Fruit fly (Drosophila melanogaster): ENCODE data around the gene TwdlY.

Gene TwdlY

DNA sequence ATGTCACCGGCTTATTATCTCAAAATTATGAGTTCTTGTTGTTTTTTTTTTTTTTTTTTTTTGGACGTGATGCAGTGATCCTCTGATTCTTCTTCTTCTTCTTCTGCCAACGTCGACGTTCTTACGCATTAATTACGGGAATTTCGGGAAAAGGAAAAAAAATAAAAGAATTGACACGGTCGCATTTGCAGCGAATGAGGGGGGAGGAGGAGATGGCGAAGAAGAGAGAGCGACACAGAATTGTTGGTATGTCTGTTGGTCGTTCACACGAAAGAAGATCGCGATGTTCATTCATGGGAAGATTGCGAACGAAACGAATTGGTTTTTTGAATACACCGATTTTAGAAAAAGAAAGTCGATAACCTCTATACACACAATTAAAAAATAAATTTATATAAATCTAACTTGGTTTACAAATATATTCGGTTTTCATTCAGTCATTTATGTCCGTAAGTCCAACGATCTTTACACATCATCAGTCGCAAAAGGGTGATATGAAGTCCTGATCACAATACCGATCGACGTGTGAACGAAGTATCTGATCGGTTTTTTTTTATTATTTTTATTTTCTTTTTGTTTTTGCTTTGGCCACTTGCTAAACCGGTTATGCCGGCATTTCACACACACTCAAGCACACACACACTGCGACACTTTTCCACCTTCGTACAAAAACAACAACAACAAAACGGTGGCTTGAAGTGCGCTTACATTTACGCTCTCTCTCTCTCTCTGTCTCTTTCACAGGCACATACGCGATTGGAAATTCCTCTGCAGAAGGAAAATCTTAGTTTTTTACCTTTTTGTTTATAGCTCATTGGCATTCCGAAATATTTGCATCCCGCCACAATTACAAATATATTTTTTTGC lies 16.2 kb downstream of the TwdlY start (continued):
- TF ChIP-seq HLH54F (GFP tag; optimal IDR thresholded peaks at IDR 0.05) (peak; percentile 17), Bdp1 (GFP tag; optimal IDR thresholded peaks at IDR 0.05) (peak; percentile 30), nerfin-2 (GFP tag; IDR thresholded peaks at IDR 0.05; ENCODE audit: partially characterized antibody) (no peak), da (GFP tag; optimal IDR thresholded peaks at IDR 0.05) (no peak), btn (GFP tag; optimal IDR thresholded peaks at IDR 0.05) (no peak), CG1529 (GFP tag; optimal IDR thresholded peaks at IDR 0.05) (peak; percentile 50), amos (GFP tag; IDR thresholded peaks at IDR 0.05; ENCODE audit: partially characterized antibody) (no peak), YL-1 (GFP tag; optimal IDR thresholded peaks at IDR 0.05) (peak; percentile 4), Dbx (GFP tag; IDR thresholded peaks at IDR 0.05) (no peak), CG18262 (tag; optimal IDR thresholded peaks at IDR 0.05) (peak; percentile 87), eve (GFP tag; optimal IDR thresholded peaks at IDR 0.05) (peak in 1 of 2 experiments; percentile 89), CG13894 (tag; optimal IDR thresholded peaks at IDR 0.05) (peak; percentile 32), Ravus (GFP tag; IDR thresholded peaks at IDR 0.05) (no peak), crol (GFP tag; IDR thresholded peaks at IDR 0.05) (peak; percentile 65), Fer1 (GFP tag; optimal IDR thresholded peaks at IDR 0.05) (peak; percentile 81), CG15011 (GFP tag; optimal IDR thresholded peaks at IDR 0.05) (peak; percentile 56), CG8478 (optimal IDR thresholded peaks at IDR 0.05) (no peak), Sin3A (optimal IDR thresholded peaks at IDR 0.05) (no peak), hkb (optimal IDR thresholded peaks at IDR 0.05) (no peak), hkb (GFP tag; IDR thresholded peaks at IDR 0.05) (peak; percentile 75), Lpt (GFP tag; optimal IDR thresholded peaks at IDR 0.05) (no peak), dysf (GFP tag; IDR thresholded peaks at IDR 0.05) (peak; percentile 74; the same call in 2 of the 3 replicates), chn (GFP tag; optimal IDR thresholded peaks at IDR 0.05) (peak; percentile 40), CG1024 (GFP tag; IDR thresholded peaks at IDR 0.05) (no peak), twi (tag; optimal IDR thresholded peaks at IDR 0.05) (peak; percentile 51), crp (GFP tag; optimal IDR thresholded peaks at IDR 0.05) (peak in 1 of 2 experiments; percentile 4), CG10431 (GFP tag; optimal IDR thresholded peaks at IDR 0.05) (peak; percentile 27), Drgx (GFP tag; IDR thresholded peaks at IDR 0.05) (peak; percentile 86), Rfx (GFP tag; IDR thresholded peaks at IDR 0.05) (peak; percentile 70), CG17568 (GFP tag; optimal IDR thresholded peaks at IDR 0.05) (peak; percentile 45), onecut (GFP tag; IDR thresholded peaks at IDR 0.05) (peak; percentile 55), Sox102F (GFP tag; optimal IDR thresholded peaks at IDR 0.05) (peak; percentile 71), cato (GFP tag; optimal IDR thresholded peaks at IDR 0.05; ENCODE audit: borderline replicate concordance) (no peak), CG9215 (GFP tag; IDR thresholded peaks at IDR 0.05) (no peak), CG9876 (GFP tag; optimal IDR thresholded peaks at IDR 0.05) (no peak), CG10959 (GFP tag; IDR thresholded peaks at IDR 0.05) (no peak), crc (GFP tag; optimal IDR thresholded peaks at IDR 0.05) (no peak), CG15073 (GFP tag; optimal IDR thresholded peaks at IDR 0.05) (no peak), CG31441 (GFP tag; IDR thresholded peaks at IDR 0.05) (peak; percentile 87), D19B (GFP tag; optimal IDR thresholded peaks at IDR 0.05) (peak; percentile 15), Poxn (GFP tag; IDR thresholded peaks at IDR 0.05) (no peak), Asciz (GFP tag; optimal IDR thresholded peaks at IDR 0.05) (peak; percentile 66), Dp (GFP tag; optimal IDR thresholded peaks at IDR 0.05) (no peak), Xrp1 (GFP tag; IDR thresholded peaks at IDR 0.05) (peak; percentile 67), slbo (GFP tag; IDR thresholded peaks at IDR 0.05) (peak; percentile 42; the same call in 1 of the 2 replicates), CG30020 (tag; optimal IDR thresholded peaks at IDR 0.05) (peak; percentile 48), maf-S (GFP tag; optimal IDR thresholded peaks at IDR 0.05) (no peak), Dip3 (GFP tag; optimal IDR thresholded peaks at IDR 0.05) (no peak), CG9437 (GFP tag; optimal IDR thresholded peaks at IDR 0.05) (peak; percentile 53), trem (tag; optimal IDR thresholded peaks at IDR 0.05) (peak; percentile 68), br (optimal IDR thresholded peaks at IDR 0.05) (no peak)

Data from whole organism, embryonic.